Fruit fly (Drosophila melanogaster) whole organism, adult: ENCODE measurements around the gene CG12112.

ENCODE experiments used
- CG11617 ChIP-seq: fragments of 200-800 bp; sonication (Bioruptor generic); optimal IDR thresholded peaks from 2 replicates; lab custom pipeline; 2017; ENCODE audit warnings: mild to moderate bottlenecking, missing biosample characterization, missing genetic modification reagents, missing genetic modification characterization
- CG12768 ChIP-seq: fragments of 200-800 bp; sonication (Bioruptor generic); optimal IDR thresholded peaks from 2 replicates; lab custom pipeline; 2017; ENCODE audit warnings: missing biosample characterization, missing genetic modification characterization, mild to moderate bottlenecking, moderate library complexity, missing genetic modification reagents
- CG14711 ChIP-seq: fragments of 200-800 bp; sonication (Bioruptor generic); optimal IDR thresholded peaks from 2 replicates; lab custom pipeline; 2018; ENCODE audit warnings: missing biosample characterization, mild to moderate bottlenecking, missing genetic modification characterization, moderate library complexity
- CG1620 ChIP-seq: fragments of 200-800 bp; sonication (Bioruptor generic); optimal IDR thresholded peaks from 2 replicates; lab custom pipeline; 2016; ENCODE audit warnings: missing biosample characterization, missing genetic modification characterization
- CG33017 ChIP-seq: fragments of 200-800 bp; sonication (Bioruptor generic); optimal IDR thresholded peaks from 2 replicates; lab custom pipeline; 2018; ENCODE audit warnings: missing biosample characterization, mild to moderate bottlenecking, missing genetic modification characterization, moderate library complexity
- CG5204 ChIP-seq: fragments of 200-800 bp; sonication (Bioruptor generic); optimal IDR thresholded peaks from 2 replicates; lab custom pipeline; 2016; ENCODE audit warnings: missing biosample characterization, missing genetic modification characterization
- CG7045 ChIP-seq: fragments of 200-800 bp; sonication (Bioruptor generic); optimal IDR thresholded peaks from 2 replicates; lab custom pipeline; 2017; ENCODE audit warnings: missing biosample characterization, mild to moderate bottlenecking, missing genetic modification characterization
- CG7101 ChIP-seq: fragments of 200-800 bp; sonication (Bioruptor generic); optimal IDR thresholded peaks from 2 replicates; lab custom pipeline; 2018; ENCODE audit warnings: missing biosample characterization, mild to moderate bottlenecking, missing genetic modification characterization, moderate library complexity
- Clk ChIP-seq: fragments of 200-800 bp; sonication (Bioruptor generic); optimal IDR thresholded peaks from 2 replicates; lab custom pipeline; 2017; ENCODE audit warnings: missing biosample characterization, missing genetic modification characterization
- Crg-1 ChIP-seq: fragments of 200-800 bp; sonication (Bioruptor generic); optimal IDR thresholded peaks from 2 replicates; lab custom pipeline; 2016; ENCODE audit warnings: missing biosample characterization, missing genetic modification characterization
- Hr96 ChIP-seq: fragments of 200-800 bp; sonication (Bioruptor generic); optimal IDR thresholded peaks from 2 replicates; lab custom pipeline; 2016; ENCODE audit warnings: missing biosample characterization, missing genetic modification characterization
- Mnt ChIP-seq: fragments of 200-800 bp; sonication (Bioruptor generic); optimal IDR thresholded peaks from 2 replicates; lab custom pipeline; 2016; ENCODE audit warnings: missing biosample characterization, mild to moderate bottlenecking, missing genetic modification characterization
- bab1 ChIP-seq: fragments of 200-800 bp; sonication (Bioruptor generic); optimal IDR thresholded peaks from 3 replicates; lab custom pipeline; 2019; ENCODE audit warnings: missing biosample characterization, mild to moderate bottlenecking, missing genetic modification characterization, moderate library complexity
- cic ChIP-seq: fragments of 200-800 bp; sonication (Bioruptor generic); optimal IDR thresholded peaks from 2 replicates; lab custom pipeline; 2017; ENCODE audit warnings: missing biosample characterization, mild to moderate bottlenecking, missing genetic modification characterization, moderate library complexity
- cnc ChIP-seq, 2 experiments: fragments of >200 bp; optimal IDR thresholded peaks; 2 replicates each; lab custom pipeline; 2017
- kay ChIP-seq: fragments of 200-800 bp; sonication (Bioruptor generic); peaks from one replicate; lab custom pipeline; 2016; ENCODE audit warnings: missing biosample characterization, missing genetic modification characterization, borderline replicate concordance
- ovo ChIP-seq: fragments of 200-800 bp; sonication (Bioruptor generic); optimal IDR thresholded peaks from 2 replicates; lab custom pipeline; 2016; ENCODE audit warnings: missing biosample characterization, missing genetic modification characterization
- pad ChIP-seq: fragments of 200-800 bp; sonication (Bioruptor generic); optimal IDR thresholded peaks from 3 replicates; lab custom pipeline; 2017; ENCODE audit warnings: missing biosample characterization, missing genetic modification characterization, mild to moderate bottlenecking, moderate library complexity, missing genetic modification reagents
- tj ChIP-seq: fragments of 200-800 bp; sonication (Bioruptor generic); optimal IDR thresholded peaks from 3 replicates; lab custom pipeline; 2017; ENCODE audit warnings: missing biosample characterization, mild to moderate bottlenecking, missing genetic modification characterization, moderate library complexity
- toe ChIP-seq: fragments of 200-800 bp; sonication (Bioruptor generic); optimal IDR thresholded peaks from 2 replicates; lab custom pipeline; 2016; ENCODE audit warnings: missing biosample characterization, missing genetic modification characterization

The CG12112 gene

DNA sequence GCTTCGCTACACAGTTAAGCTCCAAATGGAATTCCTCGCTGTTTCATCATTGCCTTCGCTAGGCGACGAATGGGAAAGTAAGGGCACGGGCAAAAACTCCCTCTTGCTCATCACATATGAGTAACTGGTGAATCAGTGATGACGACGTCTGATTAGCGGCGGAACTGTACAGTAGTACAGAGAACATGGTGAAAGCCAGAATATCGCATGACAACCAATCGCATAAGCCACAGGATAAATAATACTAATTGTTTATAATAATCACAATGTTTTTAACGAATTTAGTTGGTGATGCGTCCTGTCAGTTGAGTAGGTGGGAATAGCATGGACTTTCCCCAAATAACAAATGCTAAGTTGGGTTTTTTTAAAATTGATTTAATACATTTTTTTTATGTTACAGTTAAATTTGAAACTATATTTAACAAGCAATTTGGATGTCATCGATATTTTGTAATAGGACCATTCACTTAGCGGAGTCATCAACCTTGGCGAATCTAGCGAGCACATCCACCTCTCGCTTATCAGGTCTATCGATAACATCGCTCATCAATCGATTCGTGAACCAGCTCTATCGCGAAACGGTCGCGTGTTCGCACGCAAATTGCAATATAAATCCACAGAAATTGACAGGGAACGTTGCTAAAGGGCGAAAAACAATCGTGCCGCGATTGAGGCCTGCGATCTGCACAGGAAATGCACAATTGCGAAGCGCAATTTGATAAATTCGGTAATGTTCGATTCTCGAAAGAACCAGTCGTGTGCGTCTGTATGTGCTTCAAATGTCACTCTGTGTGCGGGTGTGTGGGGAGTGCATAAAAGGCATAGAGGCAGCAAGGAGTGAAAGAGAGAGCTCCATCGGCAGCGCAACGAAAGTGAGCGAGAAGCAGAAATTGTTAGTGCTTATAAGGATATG, at the start of gene CG12112, which contains the start of gene Trf4-1:
Gene CG12112 (minus strand): TSS at position 106 of the 913 bp plus-strand sequence.
Gene Trf4-1 (plus strand): TSS at position 236 of the 913 bp plus-strand sequence.
- TF ChIP-seq bab1 (GFP tag; lab: Kevin White, UChicago) (peak; percentile 26), CG12768 (GFP tag; lab: Kevin White, UChicago) (no peak), CG1620 (GFP tag; lab: Kevin White, UChicago) (peak; percentile 72), Clk (GFP tag; lab: Kevin White, UChicago) (no peak), Crg-1 (GFP tag; lab: Kevin White, UChicago) (peak; percentile 10), CG7045 (GFP tag; lab: Kevin White, UChicago) (no peak), CG33017 (no peak), cnc (optimal IDR thresholded peaks at IDR 0.05; lab: Kevin White, UChicago) (no peak), ovo (GFP tag; lab: Kevin White, UChicago) (no peak), Mnt (peak; percentile 86), CG14711 (tag; lab: Kevin White, UChicago) (peak; percentile 23), pad (GFP tag; lab: Kevin White, UChicago) (no peak), Hr96 (GFP tag; lab: Kevin White, UChicago) (no peak), toe (GFP tag; lab: Kevin White, UChicago) (peak; percentile 50), CG11617 (GFP tag; lab: Kevin White, UChicago) (no peak), kay (GFP tag; lab: Kevin White, UChicago) (peak; percentile 94), cic (no peak), CG7101 (tag; lab: Kevin White, UChicago) (peak; percentile 17), CG5204 (GFP tag; lab: Kevin White, UChicago) (peak; percentile 47), tj (GFP tag; lab: Kevin White, UChicago) (no peak)

DNA sequence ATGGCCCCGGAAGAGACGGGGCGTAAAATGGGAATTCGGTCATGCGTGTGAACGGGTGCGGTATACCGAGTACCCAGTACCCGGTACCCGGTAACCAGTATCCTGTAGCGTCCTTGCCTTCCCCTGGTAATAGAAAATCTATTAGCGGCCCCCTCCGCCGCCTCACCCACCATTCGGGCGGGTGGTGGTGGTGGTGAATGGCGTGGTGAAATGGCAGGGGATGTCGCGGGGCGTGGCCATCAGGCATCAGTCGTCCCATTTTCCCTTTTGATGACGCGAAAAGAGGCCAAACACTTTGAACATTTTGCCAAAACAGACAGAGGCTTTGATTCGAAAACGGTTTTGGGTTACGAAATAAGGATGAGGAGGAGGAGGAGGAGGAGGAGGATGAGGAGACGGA, 47.9 kb upstream of the CG12112 start:
- TF ChIP-seq CG1620 (GFP tag; lab: Kevin White, UChicago) = no peak
- TF ChIP-seq Mnt = no peak

DNA sequence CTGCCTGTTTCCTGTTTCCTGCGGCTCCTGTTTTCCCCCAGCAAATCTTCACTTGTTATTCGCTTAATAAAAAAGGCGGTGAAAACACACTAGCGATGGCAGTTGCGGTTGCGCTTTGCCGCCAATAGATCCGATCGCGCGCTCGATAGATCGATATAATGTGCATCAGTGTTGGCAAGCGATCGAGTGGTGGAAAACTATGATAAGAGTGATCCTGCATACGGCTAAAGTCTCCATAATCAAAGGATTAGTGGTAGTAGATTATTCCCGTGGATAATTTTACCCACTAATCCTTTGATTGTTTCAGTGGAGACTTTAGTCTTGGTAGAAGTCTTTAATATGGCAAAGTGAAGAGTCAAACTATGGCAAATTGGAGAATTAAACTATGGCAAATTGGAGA, 46.2 kb upstream of the CG12112 start, which contains the start of gene Caf1-180:
Gene Caf1-180 (minus strand): TSS at position 99 of the 400 bp plus-strand sequence.
- TF ChIP-seq Clk (GFP tag; lab: Kevin White, UChicago) (no peak), tj (GFP tag; lab: Kevin White, UChicago) (no peak), bab1 (GFP tag; lab: Kevin White, UChicago) (peak; percentile 54), CG7045 (GFP tag; lab: Kevin White, UChicago) (no peak), CG1620 (GFP tag; lab: Kevin White, UChicago) (peak; percentile 65), cnc (optimal IDR thresholded peaks at IDR 0.05; lab: Kevin White, UChicago) (no peak), Crg-1 (GFP tag; lab: Kevin White, UChicago) (peak; percentile 46), pad (GFP tag; lab: Kevin White, UChicago) (peak; percentile 36)

DNA sequence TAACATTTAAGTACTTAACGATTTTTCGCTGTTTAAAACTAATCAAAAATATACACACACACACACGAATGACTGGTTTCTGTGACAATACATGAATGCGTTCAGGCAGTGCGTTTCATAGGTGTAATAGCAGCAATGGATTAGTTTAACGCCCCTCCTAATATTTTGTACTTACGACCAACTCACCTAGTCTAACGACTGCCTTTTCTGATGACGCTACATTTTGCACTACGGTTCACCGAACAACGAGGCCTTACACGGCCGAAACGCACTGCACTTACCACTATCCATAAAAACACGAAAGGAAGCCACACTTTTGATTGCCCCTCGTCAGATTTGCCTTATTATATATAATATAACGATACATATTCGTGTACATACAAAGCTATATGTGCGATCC, 41.2 kb upstream of the CG12112 start:
- TF ChIP-seq CG33017 (no peak), cnc (optimal IDR thresholded peaks at IDR 0.05; lab: Kevin White, UChicago) (no peak), Mnt (no peak), CG1620 (GFP tag; lab: Kevin White, UChicago) (no peak), Clk (GFP tag; lab: Kevin White, UChicago) (no peak), tj (GFP tag; lab: Kevin White, UChicago) (no peak), CG7045 (GFP tag; lab: Kevin White, UChicago) (no peak), ovo (GFP tag; lab: Kevin White, UChicago) (no peak)

DNA sequence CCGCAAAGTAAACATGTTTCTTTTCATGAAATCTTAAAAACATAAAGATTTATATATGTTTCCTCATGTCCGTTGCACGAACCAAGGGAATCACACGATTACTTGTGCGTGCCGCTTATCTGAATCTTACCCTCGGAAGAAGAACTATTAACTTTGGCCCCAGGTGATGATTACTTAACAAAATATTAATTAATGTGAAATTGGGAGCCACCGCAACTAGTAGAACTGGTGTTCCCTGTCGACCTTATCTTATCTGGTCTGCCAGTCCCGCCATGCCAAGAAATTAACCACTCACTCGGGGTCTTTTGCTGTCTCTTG, 33.1 kb upstream of the CG12112 start:
- no peak for TF ChIP-seq tj (GFP tag; lab: Kevin White, UChicago)
- TF ChIP-seq bab1 (GFP tag; lab: Kevin White, UChicago) = no peak
- TF ChIP-seq CG14711 (tag; lab: Kevin White, UChicago) = no peak
- TF ChIP-seq Clk (GFP tag; lab: Kevin White, UChicago) = no peak
- TF ChIP-seq Crg-1 (GFP tag; lab: Kevin White, UChicago) = no peak
- TF ChIP-seq Mnt = no peak
- TF ChIP-seq pad (GFP tag; lab: Kevin White, UChicago) = no peak
- TF ChIP-seq cic = no peak

DNA sequence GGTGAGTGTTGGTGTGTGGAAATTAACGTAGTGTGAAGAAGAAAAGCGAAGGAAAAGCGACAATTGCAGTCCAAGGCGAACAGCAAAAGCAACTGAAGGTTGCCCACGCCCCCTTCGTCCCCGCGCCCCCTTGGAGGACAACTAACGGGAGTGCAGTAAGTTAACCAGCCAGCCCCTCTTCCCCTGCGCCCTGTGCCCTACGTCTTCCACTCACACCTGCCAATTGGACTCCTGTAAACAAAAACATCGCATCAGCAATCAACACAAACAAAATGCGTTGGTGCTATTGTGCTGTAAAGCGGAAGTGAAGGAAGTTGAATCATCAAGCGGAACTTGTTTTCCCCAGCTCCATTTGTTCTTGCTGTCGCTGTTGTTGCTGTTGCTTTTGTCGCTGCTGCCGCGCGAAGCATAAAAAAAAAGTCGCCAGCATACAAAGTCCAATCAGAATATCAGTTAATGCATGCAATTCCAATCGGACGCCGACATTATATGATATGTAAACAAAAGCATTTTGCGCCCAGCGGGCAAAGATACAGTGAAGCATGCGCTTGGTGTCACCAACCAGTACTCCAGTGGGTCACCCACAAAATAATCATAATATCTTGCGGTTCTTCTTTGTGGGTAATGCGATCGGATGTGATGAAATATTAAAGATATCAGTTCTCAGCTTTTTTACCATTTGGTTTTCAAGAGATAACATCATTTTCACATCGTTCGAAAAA, 32.6 kb upstream of the CG12112 start:
- TF ChIP-seq Hr96 (GFP tag; lab: Kevin White, UChicago) (no peak), cnc (optimal IDR thresholded peaks at IDR 0.05; lab: Kevin White, UChicago) (no peak), CG7045 (GFP tag; lab: Kevin White, UChicago) (no peak), CG1620 (GFP tag; lab: Kevin White, UChicago) (no peak), pad (GFP tag; lab: Kevin White, UChicago) (peak; percentile 71), bab1 (GFP tag; lab: Kevin White, UChicago) (no peak), ovo (GFP tag; lab: Kevin White, UChicago) (no peak), tj (GFP tag; lab: Kevin White, UChicago) (peak; percentile 59), toe (GFP tag; lab: Kevin White, UChicago) (no peak)
